Worm (Caenorhabditis elegans) whole organism, dauer: Measurements from ENCODE around the gene C07G3.8.
"Not testable (repeated sequence)": the region's sequence is repeated elsewhere in the genome, so short reads cannot be mapped to it uniquely, and the experiment has no call there.

Experiments
- unc-62 ChIP-seq: sonication (generic microtip); optimal IDR thresholded peaks from 2 replicates; lab custom pipeline; 2017; ENCODE audit warnings: missing biosample characterization, missing genetic modification reagents, missing genetic modification characterization

C07G3.8 gene

ce11 chrV:3506252-3506651, 4.3 kb upstream of the C07G3.8 start, which contains the start of gene ugt-64:
TSS of gene ugt-64 (minus strand) at chrV:3506352.
- TF ChIP-seq unc-62 (GFP tag; lab: Kevin White, UChicago) = not testable (repeated sequence)

ce11 chrV:3505745-3506144, 3.8 kb upstream of the C07G3.8 start:
- TF ChIP-seq unc-62 (GFP tag; lab: Kevin White, UChicago) = no peak

- TF ChIP-seq unc-62 (GFP tag; lab: Kevin White, UChicago) = no peak
Measured at ce11 chrV:3496880-3497279, 5.1 kb downstream of the C07G3.8 start, which contains the start of gene C07G3.15. TSS of gene C07G3.15 (minus strand) at chrV:3496980.

DNA sequence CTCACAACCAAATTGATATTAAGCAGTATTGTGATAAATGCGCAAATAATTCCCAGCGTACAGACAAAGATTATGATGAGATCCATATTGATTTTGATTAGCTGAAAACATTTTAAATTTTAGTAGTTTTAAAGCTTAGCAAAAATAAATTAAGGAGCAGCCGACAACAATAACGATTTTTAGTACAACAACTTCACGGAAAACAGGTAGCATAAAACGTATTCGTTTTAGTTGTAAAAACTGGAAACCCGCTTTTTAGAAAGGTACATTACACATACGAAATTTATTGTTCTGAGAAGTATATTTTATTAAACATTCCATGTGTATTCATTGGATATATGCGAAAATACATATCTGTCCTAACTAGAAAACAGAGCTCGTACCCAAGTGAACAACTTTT, 11.5 kb downstream of the C07G3.8 start, which contains the start of gene srbc-36:
srbc-36 (minus strand) TSS at position 101 of the 400 bp plus-strand sequence.
- no peak for TF ChIP-seq unc-62 (GFP tag; lab: Kevin White, UChicago)

DNA sequence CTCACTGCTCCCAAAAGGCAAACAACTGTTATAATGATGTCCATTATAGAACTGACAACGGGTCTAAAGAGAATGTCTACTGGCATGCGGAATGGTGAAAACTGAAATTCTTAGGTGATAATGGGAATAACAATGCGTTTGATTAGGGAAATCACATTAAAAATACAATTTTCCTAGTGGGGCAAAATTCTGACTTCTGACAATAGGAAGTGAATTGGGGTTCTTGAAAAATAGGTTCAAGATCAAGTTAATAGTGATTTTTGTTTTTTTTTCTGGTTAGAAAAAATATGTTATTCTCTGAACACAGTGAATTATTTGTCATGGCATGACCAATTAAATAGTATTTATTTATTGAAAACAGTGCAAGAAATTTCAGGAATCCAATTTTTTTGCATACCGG, 15.1 kb downstream of the C07G3.8 start, which contains the start of gene srbc-32:
srbc-32 (minus strand) TSS at position 101 of the 400 bp plus-strand sequence.
- TF ChIP-seq unc-62 (GFP tag; lab: Kevin White, UChicago) = no peak

DNA sequence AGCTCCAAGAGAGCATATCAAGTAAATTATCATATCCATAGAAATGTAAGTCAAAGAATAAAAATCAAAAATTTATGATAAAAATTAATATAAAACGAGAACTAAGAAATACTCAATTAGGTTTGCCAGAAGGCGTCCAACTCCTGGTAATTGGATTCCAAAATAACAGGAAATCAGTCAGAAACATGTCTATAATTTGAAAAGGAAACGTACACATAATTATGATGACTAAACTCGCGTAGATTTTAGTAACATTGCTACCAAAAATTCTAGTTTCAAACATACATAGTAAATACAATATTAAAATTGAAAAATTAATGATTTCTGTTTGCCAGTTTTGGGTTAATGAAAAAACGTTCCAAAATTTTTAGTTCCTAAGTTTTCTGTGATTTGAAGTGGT, 17.2 kb downstream of the C07G3.8 start, which contains the start of gene srbc-33:
srbc-33 (minus strand) TSS at position 101 of the 400 bp plus-strand sequence.
- no peak for TF ChIP-seq unc-62 (GFP tag; lab: Kevin White, UChicago)

ce11 chrV:3482550-3483002, 19.4 kb downstream of the C07G3.8 start, which contains the start of gene lys-7:
TSS of gene lys-7 (minus strand) at chrV:3482600.
- TF ChIP-seq unc-62 (GFP tag; lab: Kevin White, UChicago) = no peak

DNA sequence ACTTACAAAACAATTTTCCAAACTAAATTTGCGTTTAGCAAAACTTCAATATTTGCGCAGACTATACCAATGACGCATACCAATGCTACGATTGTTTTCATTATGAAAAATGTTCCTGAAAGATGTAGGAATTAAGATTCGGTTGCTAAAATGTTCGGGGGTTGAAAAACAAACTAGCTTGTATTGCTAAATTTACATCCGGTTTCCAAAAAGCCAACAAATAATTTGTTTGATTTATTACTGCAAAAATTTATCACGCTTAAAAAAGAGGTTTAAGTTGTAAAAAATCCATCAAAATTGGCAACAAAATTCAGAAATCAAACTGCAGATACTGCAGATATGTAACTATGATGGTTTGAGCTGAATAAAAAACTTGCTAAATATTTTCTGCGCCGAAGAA, 21.6 kb downstream of the C07G3.8 start, which contains the start of gene srbc-30:
srbc-30 (minus strand) TSS at position 101 of the 400 bp plus-strand sequence.
- TF ChIP-seq unc-62 (GFP tag; lab: Kevin White, UChicago) = no peak

- TF ChIP-seq unc-62 (GFP tag; lab: Kevin White, UChicago) = no peak
Measured at ce11 chrV:3477496-3477895, 24.4 kb downstream of the C07G3.8 start, which contains the start of gene srbc-31. TSS of gene srbc-31 (minus strand) at chrV:3477596.

- TF ChIP-seq unc-62 (GFP tag; lab: Kevin White, UChicago) = no peak
Measured at ce11 chrV:3476228-3476627, 25.7 kb downstream of the C07G3.8 start.

DNA sequence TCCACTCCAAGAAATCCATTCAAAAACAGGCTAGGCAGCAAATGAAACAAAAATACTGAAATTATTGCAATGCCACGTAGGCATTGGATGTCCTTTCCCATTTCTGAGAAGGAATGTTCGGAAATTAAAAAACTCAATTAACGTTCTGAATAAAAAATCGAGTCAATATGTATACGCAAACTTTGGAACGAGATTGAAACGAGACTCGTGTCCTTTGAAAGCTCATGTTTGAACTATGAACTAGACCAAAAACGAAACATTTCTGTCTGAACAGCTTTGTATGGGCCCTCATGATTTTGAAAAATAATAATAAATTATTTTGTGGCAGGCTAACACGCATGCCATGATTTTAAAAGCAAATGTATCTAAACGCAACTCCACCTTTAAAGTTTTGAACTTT, 26.9 kb downstream of the C07G3.8 start, which contains the start of gene oac-2:
oac-2 (minus strand) TSS at position 101 of the 400 bp plus-strand sequence.
- no peak for TF ChIP-seq unc-62 (GFP tag; lab: Kevin White, UChicago)

DNA sequence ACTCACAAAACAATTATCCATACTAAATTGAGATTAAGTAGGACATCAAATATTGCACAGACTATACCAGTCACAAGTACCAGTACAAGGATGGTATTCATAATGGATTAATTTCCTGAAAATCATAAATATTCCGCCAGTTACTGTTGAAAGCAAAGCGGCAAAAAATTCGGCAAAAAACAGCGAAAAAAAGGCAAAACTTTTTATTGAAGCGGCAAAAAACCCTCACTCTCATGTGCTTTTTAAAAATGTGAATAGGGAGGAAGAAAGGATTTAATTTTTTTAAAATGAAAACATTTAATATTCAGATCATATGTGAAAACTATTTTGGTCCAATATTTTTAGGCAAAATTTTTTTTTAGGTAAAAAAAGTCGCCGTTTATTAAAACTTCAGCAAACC, 31.2 kb downstream of the C07G3.8 start, which contains the start of gene srbc-29:
srbc-29 (minus strand) TSS at position 101 of the 400 bp plus-strand sequence.
- TF ChIP-seq unc-62 (GFP tag; lab: Kevin White, UChicago) = no peak

DNA sequence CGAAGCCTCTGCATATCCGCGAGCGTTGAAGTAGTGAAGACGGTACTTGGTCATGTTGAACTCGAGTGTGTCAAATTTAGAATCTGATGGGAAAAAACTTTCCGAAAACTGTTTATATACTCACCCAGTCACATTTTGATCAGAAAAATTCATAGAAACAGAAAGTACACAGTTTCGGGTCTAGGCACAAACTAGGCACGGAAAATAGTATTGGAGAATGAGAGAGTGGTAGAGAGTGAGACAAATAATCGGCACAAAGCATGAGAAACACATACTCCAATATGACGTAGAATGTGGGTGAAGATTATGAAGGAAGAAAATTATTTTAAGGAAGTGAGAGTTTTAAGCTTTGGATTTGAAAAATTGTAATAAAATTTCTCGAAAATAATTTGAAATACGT, 33.5 kb downstream of the C07G3.8 start, which contains the start of gene gst-33:
gst-33 (minus strand) TSS at position 127 of the 400 bp plus-strand sequence.
- no peak for TF ChIP-seq unc-62 (GFP tag; lab: Kevin White, UChicago)

- TF ChIP-seq unc-62 (GFP tag; lab: Kevin White, UChicago) = no peak
Measured at ce11 chrV:3464897-3465296, 37.0 kb downstream of the C07G3.8 start.

- TF ChIP-seq unc-62 (GFP tag; lab: Kevin White, UChicago) = no peak
Measured at ce11 chrV:3463514-3463913, 38.4 kb downstream of the C07G3.8 start, which contains the start of gene slc-28.1. TSS of gene slc-28.1 (plus strand) at chrV:3463814.

ce11 chrV:3459919-3460318, 42.0 kb downstream of the C07G3.8 start, which contains the start of gene slc-28.2:
TSS of gene slc-28.2 (plus strand) at chrV:3460219.
- no peak for TF ChIP-seq unc-62 (GFP tag; lab: Kevin White, UChicago)
